Fruit fly (Drosophila melanogaster) whole organism, embryonic: ENCODE results near the gene Kua.

ENCODE experiments used
- Awh ChIP-seq: fragments of 200-800 bp; sonication (Bioruptor generic); IDR thresholded peaks from 2 replicates; pipeline ENCODE4, ENCODE4 v1.3.6; 2022; ENCODE audit warnings: missing biosample characterization, missing genetic modification characterization
- Bdp1 ChIP-seq: fragments of 200-800 bp; sonication (Bioruptor generic); optimal IDR thresholded peaks from 3 replicates; lab custom pipeline; 2016; ENCODE audit warnings: missing biosample characterization, missing genetic modification characterization
- BtbVII ChIP-seq: fragments of 200-800 bp; sonication (Bioruptor generic); optimal IDR thresholded peaks from 3 replicates; lab custom pipeline; 2017; ENCODE audit warnings: missing biosample characterization, mild to moderate bottlenecking, missing genetic modification characterization
- C15 ChIP-seq: fragments of 200-800 bp; sonication (Bioruptor generic); IDR thresholded peaks from 3 replicates; pipeline ENCODE4 v1.3.6; 2022; ENCODE audit warnings: missing biosample characterization, missing genetic modification characterization
- CG10462 ChIP-seq: fragments of 200-800 bp; sonication (Bioruptor generic); optimal IDR thresholded peaks from 2 replicates; lab custom pipeline; 2016; ENCODE audit warnings: missing biosample characterization, missing genetic modification characterization
- CG14710 ChIP-seq: fragments of 200-800 bp; sonication (Bioruptor generic); optimal IDR thresholded peaks from 3 replicates; lab custom pipeline; 2019; ENCODE audit warnings: missing biosample characterization, mild to moderate bottlenecking, missing genetic modification characterization, moderate library complexity
- CG15514 ChIP-seq: fragments of 200-800 bp; sonication (Bioruptor generic); optimal IDR thresholded peaks from 3 replicates; lab custom pipeline; 2017; ENCODE audit warnings: missing biosample characterization, missing genetic modification characterization, mild to moderate bottlenecking, moderate library complexity, missing genetic modification reagents
- CG30431 ChIP-seq: fragments of 200-800 bp; sonication (Bioruptor generic); optimal IDR thresholded peaks from 2 replicates; lab custom pipeline; 2017; ENCODE audit warnings: missing biosample characterization, missing genetic modification characterization
- CG32532 ChIP-seq: fragments of 200-800 bp; sonication (Bioruptor generic); IDR thresholded peaks from 2 replicates; pipeline ENCODE4 v1.3.6; 2022; ENCODE audit warnings: missing biosample characterization, missing genetic modification characterization
- CG4282 ChIP-seq: fragments of 200-800 bp; sonication (Bioruptor generic); optimal IDR thresholded peaks from 2 replicates; lab custom pipeline; 2016; ENCODE audit warnings: missing biosample characterization, missing genetic modification characterization
- CG4360 ChIP-seq: fragments of 200-800 bp; sonication (Bioruptor generic); IDR thresholded peaks from 2 replicates; pipeline ENCODE4 v1.3.6; 2022; ENCODE audit warnings: missing biosample characterization, missing genetic modification characterization
- CG43689 ChIP-seq: fragments of 200-800 bp; sonication (Bioruptor generic); IDR thresholded peaks from 2 replicates; pipeline ENCODE4 v1.3.6; 2022; ENCODE audit warnings: missing biosample characterization, missing genetic modification characterization
- CG5953 ChIP-seq: fragments of 200-800 bp; sonication (Bioruptor generic); IDR thresholded peaks from 2 replicates; pipeline ENCODE4 v1.3.6; 2022; ENCODE audit warnings: missing biosample characterization, missing genetic modification characterization
- CoRest ChIP-seq: fragments of 200-800 bp; sonication (Bioruptor generic); optimal IDR thresholded peaks from 3 replicates; lab custom pipeline; 2018; ENCODE audit warnings: missing biosample characterization, mild to moderate bottlenecking, missing genetic modification characterization, moderate library complexity
- D19B ChIP-seq: fragments of 200-800 bp; sonication (Bioruptor generic); optimal IDR thresholded peaks from 2 replicates; lab custom pipeline; 2017; ENCODE audit warnings: missing biosample characterization, mild to moderate bottlenecking, missing genetic modification characterization
- Deaf1 ChIP-seq: fragments of 200-800 bp; optimal IDR thresholded peaks from 3 replicates; lab custom pipeline; 2019; ENCODE audit warnings: missing biosample characterization, mild to moderate bottlenecking, missing genetic modification characterization, moderate library complexity
- Dfd ChIP-seq, 2 experiments: fragments of >200 bp; optimal IDR thresholded peaks; 2 replicates each; lab custom pipeline; 2017; ENCODE audit warnings: missing biosample characterization in 2 of 2, missing genetic modification characterization in 2 of 2
- Dref ChIP-seq: fragments of 200-800 bp; sonication (Bioruptor generic); IDR thresholded peaks from 2 replicates; pipeline ENCODE4 v1.3.6; 2022; ENCODE audit warnings: missing biosample characterization, missing genetic modification characterization
- Drgx ChIP-seq: fragments of 200-800 bp; sonication (Bioruptor generic); IDR thresholded peaks from 2 replicates; pipeline ENCODE4 v1.3.6; 2022; ENCODE audit warnings: missing biosample characterization, missing genetic modification characterization
- ERR ChIP-seq: fragments of 200-800 bp; sonication (Bioruptor generic); optimal IDR thresholded peaks from 2 replicates; lab custom pipeline; 2016; ENCODE audit warnings: missing biosample characterization, missing genetic modification characterization
- Ets97D ChIP-seq: fragments of 200-800 bp; sonication (Bioruptor generic); optimal IDR thresholded peaks from 3 replicates; lab custom pipeline; 2016; ENCODE audit warnings: missing biosample characterization, missing genetic modification characterization
- Fer1 ChIP-seq: fragments of 200-800 bp; sonication (Bioruptor generic); optimal IDR thresholded peaks from 2 replicates; lab custom pipeline; 2017; ENCODE audit warnings: missing biosample characterization, mild to moderate bottlenecking, missing genetic modification characterization
- H2.0 ChIP-seq: fragments of 200-800 bp; sonication (Bioruptor generic); IDR thresholded peaks from 2 replicates; pipeline ENCODE4 v1.3.6; 2022; ENCODE audit warnings: missing biosample characterization, missing genetic modification characterization
- HLH54F ChIP-seq: fragments of 200-800 bp; sonication (Bioruptor generic); optimal IDR thresholded peaks from 3 replicates; lab custom pipeline; 2016; ENCODE audit warnings: missing biosample characterization, missing genetic modification characterization
- Hr3 ChIP-seq: fragments of 200-800 bp; sonication (Bioruptor generic); optimal IDR thresholded peaks from 3 replicates; lab custom pipeline; 2016; ENCODE audit warnings: missing biosample characterization, missing genetic modification characterization
- Lpt ChIP-seq: fragments of >200 bp; optimal IDR thresholded peaks from 2 replicates; lab custom pipeline; 2018; ENCODE audit warnings: missing biosample characterization, missing genetic modification characterization
- Med ChIP-seq: fragments of 200-800 bp; sonication (Bioruptor generic); peaks from one replicate; lab custom pipeline; 2016; ENCODE audit warnings: missing biosample characterization, missing genetic modification characterization, mild to moderate bottlenecking, inconsistent platforms, moderate library complexity
- NC2α ChIP-seq: fragments of 200-800 bp; sonication (Bioruptor generic); optimal IDR thresholded peaks from 2 replicates; lab custom pipeline; 2016; ENCODE audit warnings: missing biosample characterization, missing genetic modification characterization
- NC2β ChIP-seq: fragments of 200-800 bp; sonication (Bioruptor generic); optimal IDR thresholded peaks from 2 replicates; lab custom pipeline; 2016; ENCODE audit warnings: missing biosample characterization, missing genetic modification characterization
- Nf-YC ChIP-seq: fragments of 200-800 bp; optimal IDR thresholded peaks from 3 replicates; lab custom pipeline; 2019; ENCODE audit warnings: missing biosample characterization, mild to moderate bottlenecking, missing genetic modification characterization, moderate library complexity
- NfI ChIP-seq: fragments of 200-800 bp; sonication (Bioruptor generic); optimal IDR thresholded peaks from 3 replicates; lab custom pipeline; 2018; ENCODE audit warnings: missing biosample characterization, mild to moderate bottlenecking, missing genetic modification characterization, moderate library complexity
- Optix ChIP-seq: fragments of 200-800 bp; sonication (Bioruptor generic); IDR thresholded peaks from 3 replicates; pipeline ENCODE4 v1.3.6; 2022; ENCODE audit warnings: missing biosample characterization, missing genetic modification characterization
- Six4 ChIP-seq: fragments of 200-800 bp; sonication (Bioruptor generic); optimal IDR thresholded peaks from 2 replicates; lab custom pipeline; 2016; ENCODE audit warnings: missing biosample characterization, missing genetic modification characterization
- Sry-δ ChIP-seq: fragments of 200-800 bp; sonication (Bioruptor generic); optimal IDR thresholded peaks from 2 replicates; lab custom pipeline; 2016; ENCODE audit warnings: missing biosample characterization, missing genetic modification characterization
- ac ChIP-seq: fragments of 200-800 bp; sonication (Bioruptor generic); optimal IDR thresholded peaks from 3 replicates; lab custom pipeline; 2017; ENCODE audit warnings: missing biosample characterization, mild to moderate bottlenecking, missing genetic modification characterization
- az2 ChIP-seq: fragments of 200-800 bp; sonication (Bioruptor generic); optimal IDR thresholded peaks from 3 replicates; lab custom pipeline; 2016; ENCODE audit warnings: missing biosample characterization, missing genetic modification characterization
- bigmax ChIP-seq: fragments of 200-800 bp; sonication (Bioruptor generic); optimal IDR thresholded peaks from 2 replicates; lab custom pipeline; 2018; ENCODE audit warnings: missing biosample characterization, mild to moderate bottlenecking, missing genetic modification characterization
- br ChIP-seq: fragments of >200 bp; optimal IDR thresholded peaks from 2 replicates; lab custom pipeline; 2017
- chif ChIP-seq, 2 experiments: fragments of 200-800 bp; sonication (Bioruptor generic); optimal IDR thresholded peaks; 3 replicates each; lab custom pipeline; 2016; ENCODE audit warnings: missing biosample characterization in 2 of 2, missing genetic modification characterization in 2 of 2
- chinmo ChIP-seq: fragments of 200-800 bp; sonication (Bioruptor generic); IDR thresholded peaks from 4 replicates; pipeline ENCODE4 v1.3.6; 2022; ENCODE audit warnings: missing biosample characterization, missing genetic modification characterization; ENCODE audit not compliant: partially characterized antibody
- gsb-n ChIP-seq: fragments of 200-800 bp; sonication (Bioruptor generic); optimal IDR thresholded peaks from 3 replicates; lab custom pipeline; 2018; ENCODE audit warnings: missing biosample characterization, mild to moderate bottlenecking, missing genetic modification characterization
- kay ChIP-seq: fragments of 200-800 bp; sonication (Bioruptor generic); optimal IDR thresholded peaks from 2 replicates; lab custom pipeline; 2016; ENCODE audit warnings: missing biosample characterization, missing genetic modification characterization
- luna ChIP-seq: fragments of 200-800 bp; sonication (Bioruptor generic); optimal IDR thresholded peaks from 2 replicates; lab custom pipeline; 2016; ENCODE audit warnings: missing biosample characterization, missing genetic modification characterization
- mam ChIP-seq: fragments of 200-800 bp; sonication (Bioruptor generic); optimal IDR thresholded peaks from 3 replicates; lab custom pipeline; 2016; ENCODE audit warnings: missing biosample characterization, missing genetic modification characterization
- peb ChIP-seq: fragments of 200-800 bp; sonication (Bioruptor generic); IDR thresholded peaks from 2 replicates; pipeline ENCODE4 v1.3.6; 2022; ENCODE audit warnings: missing biosample characterization, missing genetic modification characterization
- pfk ChIP-seq: fragments of 200-800 bp; sonication (Bioruptor generic); optimal IDR thresholded peaks from 2 replicates; lab custom pipeline; 2018; ENCODE audit warnings: missing biosample characterization, mild to moderate bottlenecking, missing genetic modification characterization, moderate library complexity
- pita ChIP-seq: fragments of 200-800 bp; sonication (Bioruptor generic); optimal IDR thresholded peaks from 2 replicates; lab custom pipeline; 2017; ENCODE audit warnings: missing biosample characterization, mild to moderate bottlenecking, missing genetic modification characterization
- seq ChIP-seq: fragments of 200-800 bp; sonication (Bioruptor generic); IDR thresholded peaks from 2 replicates; pipeline ENCODE4 v1.3.6; 2022; ENCODE audit warnings: missing biosample characterization, missing genetic modification characterization
- slp2 ChIP-seq: fragments of 200-800 bp; sonication (Bioruptor generic); optimal IDR thresholded peaks from 2 replicates; lab custom pipeline; 2016; ENCODE audit warnings: missing biosample characterization, missing genetic modification characterization
- ttk ChIP-seq: fragments of 200-800 bp; sonication (Bioruptor generic); IDR thresholded peaks from 2 replicates; pipeline ENCODE4 v2.1.2; 2022; ENCODE audit warnings: missing biosample characterization, missing genetic modification characterization
- yki ChIP-seq: fragments of >200 bp; optimal IDR thresholded peaks from 3 replicates; lab custom pipeline; 2018
- zf30C ChIP-seq: fragments of 200-800 bp; sonication (Bioruptor generic); optimal IDR thresholded peaks from 3 replicates; lab custom pipeline; 2018; ENCODE audit warnings: missing biosample characterization, mild to moderate bottlenecking, missing genetic modification characterization
- zfh2 ChIP-seq: fragments of 200-800 bp; sonication (Bioruptor generic); optimal IDR thresholded peaks from 2 replicates; lab custom pipeline; 2016; ENCODE audit warnings: missing biosample characterization, missing genetic modification characterization

The Kua gene

DNA sequence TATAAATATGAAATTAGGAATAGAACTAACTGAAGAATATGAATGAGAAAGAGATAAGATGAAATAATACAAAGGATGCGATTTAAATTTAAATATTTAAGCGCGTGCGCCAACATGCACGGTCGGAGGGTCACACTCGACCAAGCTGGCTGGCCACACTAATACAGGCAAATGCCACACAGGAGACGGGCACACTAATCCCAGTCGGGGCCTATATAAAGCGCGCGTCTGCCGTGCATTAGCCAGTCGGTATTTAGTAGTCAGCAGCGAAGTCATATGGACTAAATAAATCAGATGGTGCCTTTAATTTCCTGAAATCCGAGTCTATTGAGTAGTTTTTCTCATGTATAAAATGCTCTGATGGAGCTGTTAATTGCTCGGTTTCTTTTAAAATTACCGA, 51.0 kb downstream of the Kua start (continued):
- TF ChIP-seq D19B (GFP tag; lab: Kevin White, UChicago) (no peak), zfh2 (no peak), Sry-δ (GFP tag; lab: Kevin White, UChicago) (no peak), Bdp1 (GFP tag; lab: Kevin White, UChicago) (no peak), NC2α (GFP tag; lab: Kevin White, UChicago) (peak; percentile 65), peb (GFP tag; lab: Robert Waterston, UW) (no peak), luna (GFP tag; lab: Kevin White, UChicago) (no peak), ERR (no peak), mam (GFP tag; lab: Kevin White, UChicago) (no peak), kay (GFP tag; lab: Kevin White, UChicago) (no peak), Drgx (GFP tag; lab: Robert Waterston, UW) (peak; percentile 8; the same call in 1 of the 2 replicates), CG43689 (no peak), Six4 (GFP tag; lab: Kevin White, UChicago) (no peak), Dfd (GFP tag; optimal IDR thresholded peaks at IDR 0.05; lab: Kevin White, UChicago) (no peak), CoRest (tag; lab: Kevin White, UChicago) (peak; percentile 19), Awh (GFP tag; lab: Robert Waterston, UW) (no peak; the same call in 1 of the 2 replicates), Deaf1 (tag; lab: Kevin White, UChicago) (peak; percentile 36), NC2β (GFP tag; lab: Kevin White, UChicago) (peak; percentile 59), seq (no peak), Nf-YC (tag; lab: Kevin White, UChicago) (no peak), ttk (GFP tag; lab: Robert Waterston, UW) (no peak; the same call in 1 of the 2 replicates), H2.0 (GFP tag; lab: Robert Waterston, UW) (peak; percentile 4; the same call in 1 of the 2 replicates), Ets97D (peak; percentile 28), pfk (no peak), C15 (GFP tag; lab: Robert Waterston, UW) (0 out of 3 replicates have a peak, but pooled peaks have one; percentile 51), slp2 (GFP tag; lab: Kevin White, UChicago) (no peak), chinmo (GFP tag; lab: Robert Waterston, UW) (peak; percentile 81; the same call in 1 of the 4 replicates), Hr3 (no peak), ac (GFP tag; lab: Kevin White, UChicago) (no peak), zf30C (GFP tag; lab: Kevin White, UChicago) (no peak), BtbVII (GFP tag; lab: Kevin White, UChicago) (no peak), CG4360 (GFP tag; lab: Robert Waterston, UW) (no peak), br (lab: Kevin White, UChicago) (no peak), CG15514 (GFP tag; lab: Kevin White, UChicago) (peak; percentile 54), yki (lab: Kevin White, UChicago) (no peak), Fer1 (GFP tag; lab: Kevin White, UChicago) (no peak), CG32532 (GFP tag; lab: Robert Waterston, UW) (peak; percentile 39; the same call in 1 of the 2 replicates), HLH54F (no peak), CG10462 (no peak), NfI (GFP tag; lab: Kevin White, UChicago) (peak; percentile 15), Med (GFP tag; lab: Kevin White, UChicago) (peak; percentile 85), CG4282 (GFP tag; lab: Kevin White, UChicago) (no peak), bigmax (no peak), CG5953 (peak; percentile 59; the same call in 1 of the 2 replicates), az2 (GFP tag; lab: Kevin White, UChicago) (no peak), Optix (peak; percentile 7; the same call in 1 of the 3 replicates), CG14710 (peak; percentile 60), chif (GFP tag; optimal IDR thresholded peaks at IDR 0.05; lab: Kevin White, UChicago) (peak in 1 of 2 experiments; percentile 30), gsb-n (tag; lab: Kevin White, UChicago) (no peak), CG30431 (GFP tag; lab: Kevin White, UChicago) (no peak), Lpt (GFP tag; lab: Kevin White, UChicago) (no peak), pita (GFP tag; lab: Kevin White, UChicago) (no peak), Dref (GFP tag; lab: Robert Waterston, UW) (peak; percentile 45)
